Worm (Caenorhabditis elegans): ENCODE data around the gene dmsr-1.
"Not testable (repeated sequence)": the region's sequence is repeated elsewhere in the genome, so short reads cannot be mapped to it uniquely, and the experiment has no call there.

dmsr-1 gene

ce11 chrV:11438464-11438863, at the start of gene dmsr-1:
Gene dmsr-1 (plus strand): TSS chrV:11438764.
- no peak for TF ChIP-seq tra-4 (tag; optimal IDR thresholded peaks at IDR 0.05)
- no peak for TF ChIP-seq tbx-11 (GFP tag; IDR thresholded peaks at IDR 0.05)
- no peak for TF ChIP-seq scrt-1 (GFP tag; IDR thresholded peaks at IDR 0.05)
- no peak for TF ChIP-seq F13C5.2 (tag; optimal IDR thresholded peaks at IDR 0.05)
- no peak for TF ChIP-seq ceh-36 (tag; optimal IDR thresholded peaks at IDR 0.05)
- no peak for TF ChIP-seq hmbx-1 (tag; optimal IDR thresholded peaks at IDR 0.05)
- TF ChIP-seq hnd-1 (tag; optimal IDR thresholded peaks at IDR 0.05) = no peak
- no peak for TF ChIP-seq pes-1 (GFP tag; IDR thresholded peaks at IDR 0.05)
- no peak for TF ChIP-seq hmg-4 (GFP tag; optimal IDR thresholded peaks at IDR 0.05)

- TF ChIP-seq ets-7 (tag; optimal IDR thresholded peaks at IDR 0.05) (no peak), tbx-11 (GFP tag; IDR thresholded peaks at IDR 0.05) (no peak), B0310.2 (tag; optimal IDR thresholded peaks at IDR 0.05) (no peak), ceh-13 (GFP tag; optimal IDR thresholded peaks at IDR 0.05) (no peak), hmbx-1 (tag; optimal IDR thresholded peaks at IDR 0.05) (no peak), scrt-1 (GFP tag; IDR thresholded peaks at IDR 0.05) (no peak), F13C5.2 (tag; optimal IDR thresholded peaks at IDR 0.05) (no peak), hmg-4 (GFP tag; optimal IDR thresholded peaks at IDR 0.05) (no peak), aly-1 (tag; optimal IDR thresholded peaks at IDR 0.05) (no peak), pes-1 (GFP tag; IDR thresholded peaks at IDR 0.05) (no peak), hnd-1 (tag; optimal IDR thresholded peaks at IDR 0.05) (no peak), tra-4 (tag; optimal IDR thresholded peaks at IDR 0.05) (no peak), ama-1 (optimal IDR thresholded peaks at IDR 0.05) (no peak), ceh-36 (tag; optimal IDR thresholded peaks at IDR 0.05) (no peak), sea-1 (GFP tag; conservative IDR thresholded peaks at IDR 0.05) (no peak), flt-1 (GFP tag; IDR thresholded peaks at IDR 0.05) (no peak), tbx-37 (GFP tag; conservative IDR thresholded peaks at IDR 0.05) (no peak)
Observed at ce11 chrV:11389776-11390175, 48.8 kb upstream of the dmsr-1 start, which contains the start of gene col-155. Gene col-155 (minus strand): TSS chrV:11389876.

- TF ChIP-seq F13C5.2 (tag; optimal IDR thresholded peaks at IDR 0.05) (no peak), scrt-1 (GFP tag; IDR thresholded peaks at IDR 0.05) (no peak), tbx-37 (GFP tag; conservative IDR thresholded peaks at IDR 0.05) (no peak), tbx-11 (GFP tag; IDR thresholded peaks at IDR 0.05) (no peak), pes-1 (GFP tag; IDR thresholded peaks at IDR 0.05) (no peak), hmg-4 (GFP tag; optimal IDR thresholded peaks at IDR 0.05) (no peak), ceh-36 (tag; optimal IDR thresholded peaks at IDR 0.05) (no peak), ceh-13 (GFP tag; optimal IDR thresholded peaks at IDR 0.05) (no peak), hmbx-1 (tag; optimal IDR thresholded peaks at IDR 0.05) (no peak), flt-1 (GFP tag; IDR thresholded peaks at IDR 0.05) (no peak), hnd-1 (tag; optimal IDR thresholded peaks at IDR 0.05) (no peak), B0310.2 (tag; optimal IDR thresholded peaks at IDR 0.05) (no peak)
Observed at ce11 chrV:11390394-11390793, 48.2 kb upstream of the dmsr-1 start, which contains the start of the genes K03B8.11 and K03B8.14. Gene K03B8.11 (minus strand): TSS chrV:11390494. Gene K03B8.14 (plus strand): TSS chrV:11390503.

- TF ChIP-seq flt-1 (GFP tag; IDR thresholded peaks at IDR 0.05) (no peak), ets-7 (tag; optimal IDR thresholded peaks at IDR 0.05) (no peak), ama-1 (optimal IDR thresholded peaks at IDR 0.05) (no peak), pes-1 (GFP tag; IDR thresholded peaks at IDR 0.05) (no peak), B0310.2 (tag; optimal IDR thresholded peaks at IDR 0.05) (no peak), ceh-36 (tag; optimal IDR thresholded peaks at IDR 0.05) (no peak), hmbx-1 (tag; optimal IDR thresholded peaks at IDR 0.05) (no peak), hnd-1 (tag; optimal IDR thresholded peaks at IDR 0.05) (no peak), ceh-13 (GFP tag; optimal IDR thresholded peaks at IDR 0.05) (no peak), F13C5.2 (tag; optimal IDR thresholded peaks at IDR 0.05) (no peak), scrt-1 (GFP tag; IDR thresholded peaks at IDR 0.05) (no peak), sea-1 (GFP tag; conservative IDR thresholded peaks at IDR 0.05) (no peak), tra-4 (tag; optimal IDR thresholded peaks at IDR 0.05) (no peak), tbx-11 (GFP tag; IDR thresholded peaks at IDR 0.05) (no peak), aly-1 (tag; optimal IDR thresholded peaks at IDR 0.05) (no peak), tbx-37 (GFP tag; conservative IDR thresholded peaks at IDR 0.05) (no peak), hmg-4 (GFP tag; optimal IDR thresholded peaks at IDR 0.05) (no peak)
Observed at ce11 chrV:11392020-11392419, 46.5 kb upstream of the dmsr-1 start, which contains the start of gene nas-16. Gene nas-16 (plus strand): TSS chrV:11392320.

- TF ChIP-seq sea-1 (GFP tag; conservative IDR thresholded peaks at IDR 0.05); ceh-36 (tag; optimal IDR thresholded peaks at IDR 0.05); ets-7 (tag; optimal IDR thresholded peaks at IDR 0.05): not testable (repeated sequence)
Observed at ce11 chrV:11395024-11395423, 43.5 kb upstream of the dmsr-1 start, which contains the start of gene K03B8.4. Gene K03B8.4 (minus strand): TSS chrV:11395124.

- TF ChIP-seq flt-1 (GFP tag; IDR thresholded peaks at IDR 0.05); tbx-11 (GFP tag; IDR thresholded peaks at IDR 0.05); sea-1 (GFP tag; conservative IDR thresholded peaks at IDR 0.05): not testable (repeated sequence)
Observed at ce11 chrV:11396134-11396533, 42.4 kb upstream of the dmsr-1 start, which contains the start of gene nas-18. Gene nas-18 (plus strand): TSS chrV:11396434.

- TF ChIP-seq sea-1 (GFP tag; conservative IDR thresholded peaks at IDR 0.05) = no peak
- TF ChIP-seq F13C5.2 (tag; optimal IDR thresholded peaks at IDR 0.05) = no peak
- no peak for TF ChIP-seq ceh-13 (GFP tag; optimal IDR thresholded peaks at IDR 0.05)
Observed at ce11 chrV:11398616-11399015, 39.9 kb upstream of the dmsr-1 start, which contains the start of gene nas-17. Gene nas-17 (plus strand): TSS chrV:11398916.

- TF ChIP-seq tbx-37 (GFP tag; conservative IDR thresholded peaks at IDR 0.05) = no peak
- TF ChIP-seq F13C5.2 (tag; optimal IDR thresholded peaks at IDR 0.05) = no peak
- TF ChIP-seq flt-1 (GFP tag; IDR thresholded peaks at IDR 0.05) = no peak
- no peak for TF ChIP-seq hmbx-1 (tag; optimal IDR thresholded peaks at IDR 0.05)
Observed at ce11 chrV:11402610-11403009, 36.0 kb upstream of the dmsr-1 start, which contains the start of gene nas-19. Gene nas-19 (minus strand): TSS chrV:11402710.
